Fruit fly (Drosophila melanogaster) whole organism, prepupa: ENCODE results near the gene Phlpp.
A peak's percentile ranks its signal among the peaks of the same experiment; 100 is the strongest.

ENCODE experiments used
- Blimp-1 ChIP-seq: fragments of 200-800 bp; sonication (Bioruptor generic); optimal IDR thresholded peaks from 3 replicates; lab custom pipeline; 2017; ENCODE audit warnings: missing biosample characterization, missing genetic modification characterization, mild to moderate bottlenecking, moderate library complexity, missing genetic modification reagents
- CG10631 ChIP-seq: fragments of 200-800 bp; sonication (Bioruptor generic); optimal IDR thresholded peaks from 2 replicates; lab custom pipeline; 2016; ENCODE audit warnings: missing biosample characterization, missing genetic modification characterization
- CG10669 ChIP-seq: fragments of 200-800 bp; sonication (Bioruptor generic); optimal IDR thresholded peaks from 3 replicates; lab custom pipeline; 2018; ENCODE audit warnings: missing biosample characterization, mild to moderate bottlenecking, missing genetic modification characterization, moderate library complexity
- CG11294 ChIP-seq: fragments of 200-800 bp; sonication (Bioruptor generic); IDR thresholded peaks from 2 replicates; pipeline ENCODE4 v1.3.6; 2022; ENCODE audit warnings: missing biosample characterization, missing genetic modification characterization
- CG11902 ChIP-seq: fragments of 200-800 bp; sonication (Bioruptor generic); optimal IDR thresholded peaks from 3 replicates; lab custom pipeline; 2016; ENCODE audit warnings: missing biosample characterization, missing genetic modification characterization
- CG15336 ChIP-seq: fragments of 200-800 bp; sonication (Bioruptor generic); IDR thresholded peaks from 2 replicates; pipeline ENCODE4 v1.3.6; 2022; ENCODE audit warnings: missing biosample characterization, missing genetic modification characterization
- CG1621 ChIP-seq: fragments of 200-800 bp; sonication (Bioruptor generic); optimal IDR thresholded peaks from 3 replicates; lab custom pipeline; 2018; ENCODE audit warnings: missing biosample characterization, mild to moderate bottlenecking, missing genetic modification characterization
- CG16779 ChIP-seq: fragments of 200-800 bp; sonication (Bioruptor generic); optimal IDR thresholded peaks from 3 replicates; lab custom pipeline; 2017; ENCODE audit warnings: missing biosample characterization, mild to moderate bottlenecking, missing genetic modification characterization
- CG3032 ChIP-seq: fragments of 200-800 bp; optimal IDR thresholded peaks from 2 replicates; lab custom pipeline; 2019; ENCODE audit warnings: missing biosample characterization, mild to moderate bottlenecking, missing genetic modification characterization, moderate library complexity
- CG31627 ChIP-seq: fragments of 200-800 bp; sonication (Bioruptor generic); optimal IDR thresholded peaks from 3 replicates; lab custom pipeline; 2016; ENCODE audit warnings: missing biosample characterization, missing genetic modification characterization
- CG32006 ChIP-seq: fragments of 200-800 bp; sonication (Bioruptor generic); optimal IDR thresholded peaks from 3 replicates; lab custom pipeline; 2017; ENCODE audit warnings: missing biosample characterization, mild to moderate bottlenecking, missing genetic modification characterization
- CG3919 ChIP-seq: fragments of 200-800 bp; sonication (Bioruptor generic); optimal IDR thresholded peaks from 3 replicates; lab custom pipeline; 2016; ENCODE audit warnings: missing biosample characterization, missing genetic modification characterization
- CG4318 ChIP-seq: fragments of 200-800 bp; sonication (Bioruptor generic); optimal IDR thresholded peaks from 3 replicates; lab custom pipeline; 2017; ENCODE audit warnings: missing biosample characterization, mild to moderate bottlenecking, missing genetic modification characterization
- CG6163 ChIP-seq: fragments of 200-800 bp; sonication (Bioruptor generic); IDR thresholded peaks from 3 replicates; pipeline ENCODE4 v1.3.6; 2022; ENCODE audit warnings: missing biosample characterization, missing genetic modification characterization
- CG6276 ChIP-seq: fragments of 200-800 bp; sonication (Bioruptor generic); optimal IDR thresholded peaks from 2 replicates; lab custom pipeline; 2017; ENCODE audit warnings: missing biosample characterization, mild to moderate bottlenecking, missing genetic modification characterization
- CG6854 ChIP-seq: fragments of 200-800 bp; sonication (Bioruptor generic); optimal IDR thresholded peaks from 2 replicates; lab custom pipeline; 2017; ENCODE audit warnings: missing biosample characterization, mild to moderate bottlenecking, missing genetic modification characterization
- CG8319 ChIP-seq: fragments of 200-800 bp; sonication (Bioruptor generic); optimal IDR thresholded peaks from 3 replicates; lab custom pipeline; 2016; ENCODE audit warnings: missing biosample characterization, missing genetic modification characterization
- CG9139 ChIP-seq: fragments of 200-800 bp; sonication (Bioruptor generic); optimal IDR thresholded peaks from 3 replicates; lab custom pipeline; 2017; ENCODE audit warnings: missing biosample characterization, mild to moderate bottlenecking, missing genetic modification characterization
- Eip75B ChIP-seq: fragments of 200-800 bp; sonication (Bioruptor generic); optimal IDR thresholded peaks from 3 replicates; lab custom pipeline; 2016; ENCODE audit warnings: missing biosample characterization, missing genetic modification characterization
- Eip78C ChIP-seq: fragments of 200-800 bp; sonication (Bioruptor generic); peaks from one replicate; lab custom pipeline; 2016; ENCODE audit warnings: missing biosample characterization, missing genetic modification characterization
- Ets21C ChIP-seq: fragments of 200-800 bp; sonication (Bioruptor generic); optimal IDR thresholded peaks from 3 replicates; lab custom pipeline; 2016; ENCODE audit warnings: missing biosample characterization, missing genetic modification characterization
- Gug ChIP-seq: fragments of 200-800 bp; sonication (Bioruptor generic); IDR thresholded peaks from 2 replicates; pipeline ENCODE4 v1.3.6; 2022; ENCODE audit warnings: missing biosample characterization, missing genetic modification characterization
- Hr38 ChIP-seq: sonication (Bioruptor generic); optimal IDR thresholded peaks from 2 replicates; lab custom pipeline; 2016; ENCODE audit warnings: missing biosample characterization, missing genetic modification characterization
- Hr39 ChIP-seq: fragments of 200-800 bp; sonication (Bioruptor generic); optimal IDR thresholded peaks from 2 replicates; lab custom pipeline; 2016; ENCODE audit warnings: missing biosample characterization, missing genetic modification characterization
- Lpt ChIP-seq: fragments of 200-800 bp; sonication (Bioruptor generic); optimal IDR thresholded peaks from 3 replicates; lab custom pipeline; 2016; ENCODE audit warnings: missing biosample characterization, missing genetic modification characterization
- Met ChIP-seq: fragments of 200-800 bp; sonication (Bioruptor generic); optimal IDR thresholded peaks from 3 replicates; lab custom pipeline; 2016; ENCODE audit warnings: missing biosample characterization, missing genetic modification characterization
- OdsH ChIP-seq: fragments of 200-800 bp; sonication (Bioruptor generic); optimal IDR thresholded peaks from 3 replicates; lab custom pipeline; 2016; ENCODE audit warnings: missing biosample characterization, missing genetic modification characterization
- Sox102F ChIP-seq: fragments of 200-800 bp; sonication (Bioruptor generic); optimal IDR thresholded peaks from 2 replicates; lab custom pipeline; 2016; ENCODE audit warnings: missing biosample characterization, mild to moderate bottlenecking, missing genetic modification characterization
- Sox14 ChIP-seq: fragments of 200-800 bp; sonication (Bioruptor generic); optimal IDR thresholded peaks from 3 replicates; lab custom pipeline; 2016; ENCODE audit warnings: missing biosample characterization, missing genetic modification characterization
- Sox15 ChIP-seq: fragments of 200-800 bp; sonication (Bioruptor generic); optimal IDR thresholded peaks from 3 replicates; lab custom pipeline; 2016; ENCODE audit warnings: missing biosample characterization, missing genetic modification characterization
- achi ChIP-seq: fragments of 200-800 bp; sonication (Bioruptor generic); optimal IDR thresholded peaks from 3 replicates; lab custom pipeline; 2016; ENCODE audit warnings: missing biosample characterization, missing genetic modification characterization
- dac ChIP-seq: fragments of 200-800 bp; sonication (Bioruptor generic); optimal IDR thresholded peaks from 2 replicates; lab custom pipeline; 2017; ENCODE audit warnings: missing biosample characterization, mild to moderate bottlenecking, missing genetic modification characterization
- dsx ChIP-seq: fragments of 200-800 bp; optimal IDR thresholded peaks from 3 replicates; lab custom pipeline; 2019; ENCODE audit warnings: missing biosample characterization, mild to moderate bottlenecking, missing genetic modification characterization, moderate library complexity; ENCODE audit not compliant: poor library complexity, severe bottlenecking
- esn ChIP-seq: fragments of 200-800 bp; sonication (Bioruptor generic); optimal IDR thresholded peaks from 2 replicates; lab custom pipeline; 2016; ENCODE audit warnings: missing biosample characterization, mild to moderate bottlenecking, missing genetic modification characterization, moderate library complexity
- fd59A ChIP-seq: fragments of 200-800 bp; sonication (Bioruptor generic); optimal IDR thresholded peaks from 2 replicates; lab custom pipeline; 2017; ENCODE audit warnings: missing biosample characterization, mild to moderate bottlenecking, missing genetic modification characterization, missing genetic modification reagents
- fd85E ChIP-seq: fragments of 200-800 bp; sonication (Bioruptor generic); optimal IDR thresholded peaks from 3 replicates; lab custom pipeline; 2016; ENCODE audit warnings: missing biosample characterization, missing genetic modification characterization
- fkh ChIP-seq: fragments of 200-800 bp; sonication (Bioruptor generic); optimal IDR thresholded peaks from 3 replicates; lab custom pipeline; 2017; ENCODE audit warnings: missing biosample characterization, mild to moderate bottlenecking, missing genetic modification characterization, moderate library complexity
- lz ChIP-seq: fragments of 200-800 bp; sonication (Bioruptor generic); optimal IDR thresholded peaks from 3 replicates; lab custom pipeline; 2016; ENCODE audit warnings: missing biosample characterization, missing genetic modification characterization
- net ChIP-seq: fragments of 200-800 bp; sonication (Bioruptor generic); optimal IDR thresholded peaks from 3 replicates; lab custom pipeline; 2016; ENCODE audit warnings: missing biosample characterization, missing genetic modification characterization
- salr ChIP-seq, 2 experiments: fragments of 200-800 bp; sonication (Bioruptor generic); optimal IDR thresholded peaks; 3 replicates each; lab custom pipeline; 2016 to 2018; ENCODE audit warnings: missing biosample characterization in 2 of 2, missing genetic modification characterization in 2 of 2, mild to moderate bottlenecking in 1 of 2
- spab ChIP-seq: fragments of 200-800 bp; sonication (Bioruptor generic); optimal IDR thresholded peaks from 2 replicates; lab custom pipeline; 2017; ENCODE audit warnings: missing biosample characterization, mild to moderate bottlenecking, missing genetic modification characterization, missing genetic modification reagents
- ss ChIP-seq, 2 experiments: fragments of 200-800 bp; sonication (Bioruptor generic); optimal IDR thresholded peaks; 2 replicates in 1 of 2; 3 replicates in 1 of 2; lab custom pipeline; 2017 to 2018; ENCODE audit warnings: mild to moderate bottlenecking in 2 of 2, missing biosample characterization in 2 of 2, missing genetic modification characterization in 2 of 2, moderate library complexity in 1 of 2
- topi ChIP-seq: fragments of 200-800 bp; sonication (Bioruptor generic); optimal IDR thresholded peaks from 3 replicates; lab custom pipeline; 2016; ENCODE audit warnings: missing biosample characterization, missing genetic modification characterization
- vri ChIP-seq: fragments of 200-800 bp; sonication (Bioruptor generic); optimal IDR thresholded peaks from 3 replicates; lab custom pipeline; 2016; ENCODE audit warnings: missing biosample characterization, mild to moderate bottlenecking, missing genetic modification characterization

The Phlpp gene

DNA sequence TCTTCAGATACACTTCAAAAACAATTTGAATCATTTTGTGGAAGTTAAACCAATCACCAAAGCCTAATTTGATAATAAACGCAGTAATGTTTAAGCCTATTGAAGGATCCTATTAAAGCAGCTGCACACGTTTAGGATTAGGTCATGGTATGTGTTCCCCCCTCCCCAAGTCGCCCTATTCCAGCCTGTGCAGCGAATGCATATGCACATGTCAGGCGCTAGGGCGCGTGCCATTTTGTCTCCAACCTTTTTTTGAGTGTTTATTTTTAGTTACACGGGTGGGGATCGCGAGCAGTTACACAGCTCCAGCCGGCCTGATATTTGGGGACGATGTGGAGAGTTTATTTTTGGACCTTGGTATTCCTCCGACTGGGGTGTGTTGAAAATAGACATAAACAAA lies 21.9 kb upstream of the Phlpp start:
- no peak for TF ChIP-seq CG6163 (GFP tag; lab: Robert Waterston, UW)
- TF ChIP-seq Eip78C (GFP tag; lab: Kevin White, UChicago) = peak; percentile 58
- TF ChIP-seq, all 60 proteins: peak for 1

- peak; percentile 35 for TF ChIP-seq Eip78C (GFP tag; lab: Kevin White, UChicago)
- no peak for TF ChIP-seq achi (GFP tag; lab: Kevin White, UChicago)
- peak; percentile 4 for TF ChIP-seq net (GFP tag; lab: Kevin White, UChicago)
Observed at dm6 chr2L:19037455-19037854, 21.5 kb upstream of the Phlpp start.

DNA sequence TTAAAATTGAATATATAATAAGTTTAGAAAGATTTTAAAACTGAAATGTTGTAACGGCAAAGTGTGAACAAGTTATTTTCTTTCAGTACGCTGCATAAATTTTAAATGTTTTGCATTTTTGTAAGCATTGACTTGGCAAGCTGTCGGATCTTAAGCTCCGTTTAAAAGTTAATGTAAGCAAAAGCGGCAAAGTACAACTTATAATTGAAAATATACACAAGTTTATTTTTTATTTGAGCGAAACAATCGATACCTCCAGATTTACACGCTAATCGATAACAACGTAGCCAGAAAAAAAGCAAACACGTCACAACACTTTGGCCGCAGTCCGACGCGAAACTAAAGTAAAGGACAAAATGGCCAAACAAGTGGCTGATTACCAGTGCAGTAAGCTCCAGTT lies 17.3 kb upstream of the Phlpp start, which contains the start of gene Catsup:
Gene Catsup (plus strand): TSS at position 273 of the 400 bp plus-strand sequence.
- TF ChIP-seq CG8319 (GFP tag; lab: Kevin White, UChicago) (no peak), CG1621 (tag; lab: Kevin White, UChicago) (no peak), fd85E (GFP tag; lab: Kevin White, UChicago) (no peak), CG31627 (no peak), CG3919 (no peak), Eip78C (GFP tag; lab: Kevin White, UChicago) (peak; percentile 37), vri (no peak)

DNA sequence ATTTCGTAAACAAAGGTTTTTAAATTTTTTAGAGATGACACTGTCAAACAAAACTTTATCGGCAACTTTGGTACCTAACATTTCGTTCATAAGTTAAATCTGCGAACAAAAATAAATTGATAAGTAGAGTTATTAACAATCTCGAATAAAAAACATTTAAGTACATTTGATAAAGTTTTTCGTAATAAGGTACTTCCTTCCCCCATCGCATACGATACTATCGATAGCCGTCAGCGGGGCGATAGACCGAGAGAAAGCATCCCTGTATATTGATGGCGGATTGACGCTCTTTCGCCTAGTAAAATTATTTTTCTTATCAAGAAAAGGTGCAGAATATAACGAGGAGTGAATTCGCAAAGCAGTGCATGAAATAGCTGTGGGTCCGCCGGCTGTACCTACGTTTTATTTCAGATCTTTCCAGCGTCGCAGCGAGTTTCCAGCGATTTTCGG lies 13.8 kb upstream of the Phlpp start, which contains the start of the genes Ttc19 and Acn:
Gene Ttc19 (minus strand): TSS at position 38 of the 450 bp plus-strand sequence.
Gene Acn (plus strand): TSS at position 245 of the 450 bp plus-strand sequence.
- TF ChIP-seq vri (peak; percentile 88), Gug (peak; percentile 66), CG3919 (peak; percentile 79), lz (GFP tag; lab: Kevin White, UChicago) (peak; percentile 86), CG10669 (GFP tag; lab: Kevin White, UChicago) (peak; percentile 72), fd85E (GFP tag; lab: Kevin White, UChicago) (no peak), OdsH (GFP tag; lab: Kevin White, UChicago) (peak; percentile 88), Ets21C (GFP tag; lab: Kevin White, UChicago) (peak; percentile 80), CG11294 (GFP tag; lab: Robert Waterston, UW) (no peak), esn (GFP tag; lab: Kevin White, UChicago) (peak; percentile 90), CG32006 (GFP tag; lab: Kevin White, UChicago) (peak; percentile 74), CG9139 (GFP tag; lab: Kevin White, UChicago) (no peak), Hr38 (GFP tag; lab: Kevin White, UChicago) (no peak), topi (GFP tag; lab: Kevin White, UChicago) (peak; percentile 81), dac (GFP tag; lab: Kevin White, UChicago) (no peak), salr (GFP tag; optimal IDR thresholded peaks at IDR 0.05; lab: Kevin White, UChicago) (peak in 1 of 2 experiments; percentile 27), dsx (GFP tag; lab: Kevin White, UChicago) (peak; percentile 65), Sox102F (GFP tag; lab: Kevin White, UChicago) (no peak), fd59A (peak; percentile 27), Sox14 (GFP tag; lab: Kevin White, UChicago) (peak; percentile 91), CG3032 (tag; lab: Kevin White, UChicago) (peak; percentile 82), Blimp-1 (GFP tag; lab: Kevin White, UChicago) (no peak), CG31627 (peak; percentile 89), net (GFP tag; lab: Kevin White, UChicago) (peak; percentile 78), CG16779 (tag; lab: Kevin White, UChicago) (no peak), Sox15 (GFP tag; lab: Kevin White, UChicago) (peak; percentile 60), Eip75B (GFP tag; lab: Kevin White, UChicago) (peak; percentile 86), CG11902 (GFP tag; lab: Kevin White, UChicago) (peak; percentile 55), CG4318 (no peak), spab (GFP tag; lab: Kevin White, UChicago) (no peak), Hr39 (GFP tag; lab: Kevin White, UChicago) (peak; percentile 89), CG6854 (GFP tag; lab: Kevin White, UChicago) (no peak), achi (GFP tag; lab: Kevin White, UChicago) (peak; percentile 84), ss (GFP tag; optimal IDR thresholded peaks at IDR 0.05; lab: Kevin White, UChicago) (no peak), CG15336 (GFP tag; lab: Robert Waterston, UW) (peak; percentile 51; the same call in 1 of the 2 replicates), fkh (GFP tag; lab: Kevin White, UChicago) (no peak), CG10631 (GFP tag; lab: Kevin White, UChicago) (peak; percentile 87), Lpt (peak; percentile 55), CG6163 (GFP tag; lab: Robert Waterston, UW) (peak; percentile 74), CG6276 (GFP tag; lab: Kevin White, UChicago) (no peak), Met (GFP tag; lab: Kevin White, UChicago) (peak; percentile 84)
